Fruit fly (Drosophila melanogaster) Kc167 (cell line): ENCODE data around the gene CG42820.

Experiments used
- Myc ChIP-seq: fragments of >200 bp; optimal IDR thresholded peaks from 2 replicates; lab custom pipeline; 2017; ENCODE audit warnings: missing external identifiers
- Sin3A ChIP-seq: fragments of >200 bp; optimal IDR thresholded peaks from 2 replicates; lab custom pipeline; 2018; ENCODE audit warnings: missing external identifiers
- h ChIP-seq: fragments of >200 bp; optimal IDR thresholded peaks from 3 replicates; lab custom pipeline; 2018; ENCODE audit warnings: missing external identifiers
- psq ChIP-seq: fragments of >200 bp; optimal IDR thresholded peaks from 2 replicates; lab custom pipeline; 2017; ENCODE audit warnings: missing external identifiers
- ttk ChIP-seq: sonication (Bioruptor generic); optimal IDR thresholded peaks from 2 replicates; lab custom pipeline; 2017; ENCODE audit warnings: missing external identifiers

dm6 chr2L:8402928-8403285 lies 10.7 kb upstream of the CG42820 start, which contains the start of gene fy:
- TF ChIP-seq psq (lab: Kevin White, UChicago) (no peak), Myc (lab: Kevin White, UChicago) (no peak), h (lab: Kevin White, UChicago) (no peak), Sin3A (lab: Kevin White, UChicago) (no peak), ttk (lab: Kevin White, UChicago) (no peak)
